ENCODE assay signal across 1 worm cellular context in the genomic region with DNA sequence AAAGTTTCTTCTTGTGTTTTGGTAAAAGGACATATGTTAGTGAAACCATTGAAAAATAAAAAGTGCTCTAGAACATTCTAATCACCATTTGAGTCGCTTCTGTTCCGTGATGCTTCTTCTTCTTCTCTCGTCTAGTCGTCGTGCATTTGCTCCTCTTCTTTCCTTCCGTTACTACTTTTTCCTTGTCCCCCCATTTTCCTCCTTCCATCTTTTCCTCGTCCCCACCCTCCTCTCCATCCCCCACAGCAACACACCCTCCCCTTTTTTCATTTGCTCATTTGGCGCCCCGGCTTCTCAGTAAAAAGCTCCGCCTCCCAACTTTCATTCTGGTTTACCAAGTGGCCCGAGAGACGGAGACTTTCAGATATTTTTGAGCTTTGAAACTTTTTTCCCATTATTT.
TF ChIP-seq lines count a peak whose summit lies in the region.

No protein-coding gene starts in this region.

TF ChIP-seq in whole organism, L1 larva, 84 proteins besides CTCF, POLR2A, EP300 and RAD21 (continued from another document):
- TF ChIP-seq vab-15 (tag; optimal IDR thresholded peaks at IDR 0.05; lab: Kevin White, UChicago) (no peak), isw-1 (GFP tag; IDR thresholded peaks at IDR 0.05; lab: Robert Waterston, UW) (no peak)
